Worm (Caenorhabditis elegans) whole organism, midembryonic: ENCODE results near the gene Y6E2A.4.

ENCODE experiments used
- klf-2 ChIP-seq: fragments of 200-800 bp; sonication (Bioruptor generic); conservative IDR thresholded peaks from 2 replicates; pipeline ENCODE4 v1.3.6; 2022; ENCODE audit warnings: missing genetic modification reagents, missing genetic modification characterization, missing compliant biosample characterization
- med-1 ChIP-seq: sonication (generic microtip); optimal IDR thresholded peaks from 2 replicates; lab custom pipeline; 2017; ENCODE audit warnings: missing genetic modification characterization, mild to moderate bottlenecking, missing compliant biosample characterization, antibody characterized with exemption, missing genetic modification reagents; ENCODE audit not compliant: insufficient read depth
- ztf-23 ChIP-seq: fragments of 200-800 bp; sonication (Bioruptor generic); IDR thresholded peaks from 2 replicates; pipeline ENCODE4 v1.3.6; 2022; ENCODE audit warnings: missing genetic modification reagents, missing genetic modification characterization, missing compliant biosample characterization

- TF ChIP-seq klf-2 (GFP tag; lab: Robert Waterston, UW), result no peak
- no peak for TF ChIP-seq ztf-23 (GFP tag; lab: Robert Waterston, UW)
- no peak for TF ChIP-seq med-1 (GFP tag; lab: Kevin White, UChicago)
Observed at ce11 chrV:15664053-15664661, 52.4 kb downstream of the Y6E2A.4 start.
